Fruit fly (Drosophila melanogaster) whole organism, embryonic: Measurements from ENCODE around the gene CG6878.

ENCODE experiments used
- Abd-B ChIP-seq: fragments of 200-800 bp; sonication (Bioruptor generic); optimal IDR thresholded peaks from 2 replicates; lab custom pipeline; 2018; ENCODE audit warnings: missing biosample characterization, mild to moderate bottlenecking, missing genetic modification characterization, moderate library complexity
- BEAF-32 ChIP-seq: fragments of 200-800 bp; sonication (Bioruptor generic); optimal IDR thresholded peaks from 3 replicates; lab custom pipeline; 2017; ENCODE audit warnings: missing biosample characterization, missing genetic modification characterization, mild to moderate bottlenecking, moderate library complexity, missing genetic modification reagents
- CG10147 ChIP-seq: fragments of 200-800 bp; sonication (Bioruptor generic); optimal IDR thresholded peaks from 2 replicates; lab custom pipeline; 2019; ENCODE audit warnings: missing biosample characterization, mild to moderate bottlenecking, missing genetic modification characterization, moderate library complexity
- CG10565 ChIP-seq: fragments of 200-800 bp; sonication (Bioruptor generic); optimal IDR thresholded peaks from 3 replicates; lab custom pipeline; 2016; ENCODE audit warnings: missing biosample characterization, mild to moderate bottlenecking, missing genetic modification characterization
- CG13123 ChIP-seq: fragments of 200-800 bp; sonication (Bioruptor generic); optimal IDR thresholded peaks from 2 replicates; lab custom pipeline; 2016; ENCODE audit warnings: missing biosample characterization, missing genetic modification characterization
- CG14050 ChIP-seq: fragments of 200-800 bp; sonication (Bioruptor generic); IDR thresholded peaks from 3 replicates; pipeline ENCODE4 v1.3.6; 2022; ENCODE audit warnings: missing biosample characterization, missing genetic modification characterization
- CG1647 ChIP-seq: fragments of 200-800 bp; sonication (Bioruptor generic); optimal IDR thresholded peaks from 3 replicates; lab custom pipeline; 2016; ENCODE audit warnings: missing biosample characterization, missing genetic modification characterization
- CG16813 ChIP-seq: fragments of 200-800 bp; sonication (Bioruptor generic); IDR thresholded peaks from 3 replicates; pipeline ENCODE4 v1.3.6; 2022; ENCODE audit warnings: missing biosample characterization, missing genetic modification characterization; ENCODE audit not compliant: partially characterized antibody
- CG16863 ChIP-seq: fragments of 200-800 bp; sonication (Bioruptor generic); optimal IDR thresholded peaks from 3 replicates; lab custom pipeline; 2016; ENCODE audit warnings: missing biosample characterization, missing genetic modification characterization
- CG30020 ChIP-seq: fragments of 200-800 bp; optimal IDR thresholded peaks from 2 replicates; lab custom pipeline; 2019; ENCODE audit warnings: missing biosample characterization, mild to moderate bottlenecking, missing genetic modification characterization, moderate library complexity
- CG3281 ChIP-seq: fragments of 200-800 bp; sonication (Bioruptor generic); optimal IDR thresholded peaks from 3 replicates; lab custom pipeline; 2017; ENCODE audit warnings: missing biosample characterization, mild to moderate bottlenecking, missing genetic modification characterization
- CG6254 ChIP-seq: fragments of 200-800 bp; sonication (Bioruptor generic); optimal IDR thresholded peaks from 3 replicates; lab custom pipeline; 2017; ENCODE audit warnings: mild to moderate bottlenecking, missing biosample characterization, missing genetic modification reagents, missing genetic modification characterization
- CG9609 ChIP-seq: fragments of 200-800 bp; sonication (Bioruptor generic); optimal IDR thresholded peaks from 3 replicates; lab custom pipeline; 2016; ENCODE audit warnings: missing biosample characterization, missing genetic modification characterization
- CHES-1-like ChIP-seq: fragments of 200-800 bp; sonication (Bioruptor generic); optimal IDR thresholded peaks from 2 replicates; lab custom pipeline; 2016; ENCODE audit warnings: missing biosample characterization, missing genetic modification characterization
- Deaf1 ChIP-seq: fragments of 200-800 bp; optimal IDR thresholded peaks from 3 replicates; lab custom pipeline; 2019; ENCODE audit warnings: missing biosample characterization, mild to moderate bottlenecking, missing genetic modification characterization, moderate library complexity
- Dip3 ChIP-seq: fragments of 200-800 bp; sonication (Bioruptor generic); optimal IDR thresholded peaks from 3 replicates; lab custom pipeline; 2016; ENCODE audit warnings: missing biosample characterization, missing genetic modification characterization
- E2f1 ChIP-seq: fragments of 200-800 bp; sonication (Bioruptor generic); IDR thresholded peaks from 2 replicates; pipeline ENCODE4 v1.3.6; 2022; ENCODE audit warnings: missing biosample characterization, missing genetic modification characterization
- H15 ChIP-seq: fragments of 200-800 bp; sonication (Bioruptor generic); IDR thresholded peaks from 3 replicates; pipeline ENCODE4 v1.3.6; 2022; ENCODE audit warnings: missing biosample characterization, missing genetic modification characterization
- HHEX ChIP-seq: fragments of 200-800 bp; sonication (Bioruptor generic); optimal IDR thresholded peaks from 3 replicates; lab custom pipeline; 2017; ENCODE audit warnings: missing biosample characterization, mild to moderate bottlenecking, missing genetic modification characterization, missing genetic modification reagents
- Hey ChIP-seq: fragments of 200-800 bp; sonication (Bioruptor generic); optimal IDR thresholded peaks from 3 replicates; lab custom pipeline; 2018; ENCODE audit warnings: missing biosample characterization, mild to moderate bottlenecking, missing genetic modification characterization
- Nf-YA ChIP-seq: fragments of 200-800 bp; sonication (Bioruptor generic); IDR thresholded peaks from 2 replicates; pipeline ENCODE4 v1.3.6; 2022; ENCODE audit warnings: missing biosample characterization, missing genetic modification characterization
- Nf-YB ChIP-seq: fragments of 200-800 bp; sonication (Bioruptor generic); optimal IDR thresholded peaks from 3 replicates; lab custom pipeline; 2019; ENCODE audit warnings: missing biosample characterization, mild to moderate bottlenecking, missing genetic modification characterization, moderate library complexity
- Oaz ChIP-seq: fragments of 200-800 bp; sonication (Bioruptor generic); IDR thresholded peaks from 2 replicates; pipeline ENCODE4 v1.3.6; 2022; ENCODE audit warnings: missing biosample characterization, missing genetic modification characterization
- Opbp ChIP-seq: fragments of 200-800 bp; sonication (Bioruptor generic); IDR thresholded peaks from 3 replicates; pipeline ENCODE4 v1.3.6; 2022; ENCODE audit warnings: missing biosample characterization, missing genetic modification characterization; ENCODE audit not compliant: partially characterized antibody
- Six4 ChIP-seq: fragments of 200-800 bp; sonication (Bioruptor generic); optimal IDR thresholded peaks from 2 replicates; lab custom pipeline; 2016; ENCODE audit warnings: missing biosample characterization, missing genetic modification characterization
- Tbp ChIP-seq: fragments of >200 bp; optimal IDR thresholded peaks from 2 replicates; lab custom pipeline; 2018; ENCODE audit warnings: missing biosample characterization, missing genetic modification characterization
- Xbp1 ChIP-seq: fragments of 200-800 bp; sonication (Bioruptor generic); optimal IDR thresholded peaks from 3 replicates; lab custom pipeline; 2016; ENCODE audit warnings: missing biosample characterization, mild to moderate bottlenecking, missing genetic modification characterization
- Xrp1 ChIP-seq: fragments of 200-800 bp; sonication (Bioruptor generic); IDR thresholded peaks from 2 replicates; pipeline ENCODE4 v1.3.6; 2022; ENCODE audit warnings: missing biosample characterization, missing genetic modification characterization
- ab ChIP-seq: fragments of 200-800 bp; sonication (Bioruptor generic); optimal IDR thresholded peaks from 2 replicates; lab custom pipeline; 2016; ENCODE audit warnings: missing biosample characterization, missing genetic modification characterization
- aop ChIP-seq: fragments of 200-800 bp; sonication (Bioruptor generic); IDR thresholded peaks from 2 replicates; pipeline ENCODE4 v1.3.6; 2022; ENCODE audit warnings: missing biosample characterization, missing genetic modification characterization
- chinmo ChIP-seq: fragments of 200-800 bp; sonication (Bioruptor generic); IDR thresholded peaks from 4 replicates; pipeline ENCODE4 v1.3.6; 2022; ENCODE audit warnings: missing biosample characterization, missing genetic modification characterization; ENCODE audit not compliant: partially characterized antibody
- danr ChIP-seq: fragments of 200-800 bp; sonication (Bioruptor generic); IDR thresholded peaks from 2 replicates; pipeline ENCODE4 v1.3.6; 2022; ENCODE audit warnings: missing biosample characterization, missing genetic modification characterization
- esg ChIP-seq: fragments of 200-800 bp; sonication (Bioruptor generic); conservative IDR thresholded peaks from 2 replicates; pipeline ENCODE4 v1.3.6; 2022; ENCODE audit warnings: missing biosample characterization, missing genetic modification characterization
- fd102C ChIP-seq: fragments of 200-800 bp; sonication (Bioruptor generic); optimal IDR thresholded peaks from 2 replicates; lab custom pipeline; 2018; ENCODE audit warnings: missing biosample characterization, mild to moderate bottlenecking, missing genetic modification characterization, moderate library complexity
- grau ChIP-seq: fragments of 200-800 bp; optimal IDR thresholded peaks from 3 replicates; lab custom pipeline; 2019; ENCODE audit warnings: missing biosample characterization, mild to moderate bottlenecking, missing genetic modification characterization, moderate library complexity
- gro ChIP-seq: fragments of 200-800 bp; sonication (Bioruptor generic); optimal IDR thresholded peaks from 2 replicates; lab custom pipeline; 2016; ENCODE audit warnings: missing biosample characterization, missing genetic modification characterization
- hth ChIP-seq: fragments of >200 bp; optimal IDR thresholded peaks from 2 replicates; lab custom pipeline; 2017; ENCODE audit warnings: inconsistent platforms
- jing ChIP-seq: fragments of 200-800 bp; sonication (Bioruptor generic); optimal IDR thresholded peaks from 2 replicates; lab custom pipeline; 2018; ENCODE audit warnings: missing biosample characterization, mild to moderate bottlenecking, missing genetic modification characterization
- mirr ChIP-seq: fragments of 200-800 bp; sonication (Bioruptor generic); optimal IDR thresholded peaks from 3 replicates; lab custom pipeline; 2018; ENCODE audit warnings: missing biosample characterization, mild to moderate bottlenecking, missing genetic modification characterization
- ro ChIP-seq: fragments of 200-800 bp; sonication (Bioruptor generic); IDR thresholded peaks from 2 replicates; pipeline ENCODE4 v1.3.6; 2022; ENCODE audit warnings: missing biosample characterization, missing genetic modification characterization
- sc ChIP-seq, 3 experiments: fragments of >200 bp in 2 of 3; fragments of 200-800 bp in 1 of 3; sonication (Bioruptor generic) in 1 of 3; optimal IDR thresholded peaks; 2 replicates in 2 of 3; 3 replicates in 1 of 3; lab custom pipeline; 2017; ENCODE audit warnings: mild to moderate bottlenecking in 1 of 3, missing biosample characterization in 1 of 3, missing genetic modification characterization in 1 of 3, missing genetic modification reagents in 1 of 3
- seq ChIP-seq: fragments of 200-800 bp; sonication (Bioruptor generic); IDR thresholded peaks from 2 replicates; pipeline ENCODE4 v1.3.6; 2022; ENCODE audit warnings: missing biosample characterization, missing genetic modification characterization
- sim ChIP-seq: fragments of 200-800 bp; sonication (Bioruptor generic); IDR thresholded peaks from 2 replicates; pipeline ENCODE4 v1.3.6; 2022; ENCODE audit warnings: missing biosample characterization, missing genetic modification characterization
- sqz ChIP-seq: fragments of 200-800 bp; sonication (Bioruptor generic); optimal IDR thresholded peaks from 3 replicates; lab custom pipeline; 2018; ENCODE audit warnings: missing biosample characterization, mild to moderate bottlenecking, missing genetic modification characterization
- tin ChIP-seq: fragments of 200-800 bp; sonication (Bioruptor generic); optimal IDR thresholded peaks from 3 replicates; lab custom pipeline; 2016; ENCODE audit warnings: missing biosample characterization, missing genetic modification characterization
- tup ChIP-seq: fragments of 200-800 bp; sonication (Bioruptor generic); optimal IDR thresholded peaks from 2 replicates; lab custom pipeline; 2016; ENCODE audit warnings: missing biosample characterization, mild to moderate bottlenecking, missing genetic modification characterization, moderate library complexity
- vnd ChIP-seq: fragments of 200-800 bp; sonication (Bioruptor generic); IDR thresholded peaks from 3 replicates; pipeline ENCODE4 v1.3.6; 2022; ENCODE audit warnings: missing biosample characterization, missing genetic modification characterization; ENCODE audit not compliant: partially characterized antibody
- zfh2 ChIP-seq: fragments of 200-800 bp; sonication (Bioruptor generic); optimal IDR thresholded peaks from 2 replicates; lab custom pipeline; 2016; ENCODE audit warnings: missing biosample characterization, missing genetic modification characterization

CG6878 gene

dm6 chr3L:15136659-15137572, 24.7 kb upstream of the CG6878 start, which contains the start of gene CG12316 (continued):
- TF ChIP-seq tin (GFP tag; lab: Kevin White, UChicago) (peak; percentile 91), Xrp1 (GFP tag; lab: Robert Waterston, UW) (peak; percentile 93), Nf-YB (peak; percentile 80), tup (peak; percentile 87), CG10147 (GFP tag; lab: Kevin White, UChicago) (peak; percentile 89), Opbp (GFP tag; lab: Robert Waterston, UW) (peak; percentile 73; the same call in 2 of the 3 replicates), Oaz (GFP tag; lab: Robert Waterston, UW) (peak; percentile 63), CG9609 (GFP tag; lab: Kevin White, UChicago) (peak; percentile 93), grau (peak; percentile 91), Nf-YA (GFP tag; lab: Robert Waterston, UW) (peak; percentile 72), hth (lab: Kevin White, UChicago) (no peak), danr (peak; percentile 66; the same call in 1 of the 2 replicates), gro (GFP tag; lab: Kevin White, UChicago) (peak; percentile 92), Deaf1 (tag; lab: Kevin White, UChicago) (peak; percentile 79), CG1647 (GFP tag; lab: Kevin White, UChicago) (peak; percentile 83), mirr (GFP tag; lab: Kevin White, UChicago) (peak; percentile 80), sc (optimal IDR thresholded peaks at IDR 0.05; lab: Kevin White, UChicago) (no peak), sc (GFP tag; optimal IDR thresholded peaks at IDR 0.05; lab: Kevin White, UChicago) (peak; percentile 82), Tbp (GFP tag; lab: Kevin White, UChicago) (no peak), CG14050 (peak; percentile 79), HHEX (GFP tag; lab: Kevin White, UChicago) (peak; percentile 85), BEAF-32 (peak; percentile 78), vnd (peak; percentile 72), esg (GFP tag; lab: Robert Waterston, UW) (peak; percentile 83), CG3281 (GFP tag; lab: Kevin White, UChicago) (peak; percentile 91), Dip3 (GFP tag; lab: Kevin White, UChicago) (peak; percentile 91), fd102C (GFP tag; lab: Kevin White, UChicago) (peak; percentile 76), zfh2 (GFP tag; lab: Kevin White, UChicago) (peak; percentile 92), CHES-1-like (GFP tag; lab: Kevin White, UChicago) (peak; percentile 89), seq (peak; percentile 87), CG16863 (GFP tag; lab: Kevin White, UChicago) (peak; percentile 91), CG13123 (peak; percentile 49), CG16813 (GFP tag; lab: Robert Waterston, UW) (peak; percentile 80), H15 (GFP tag; lab: Robert Waterston, UW) (peak; percentile 77), sim (GFP tag; lab: Robert Waterston, UW) (peak; percentile 85), ab (GFP tag; lab: Kevin White, UChicago) (peak; percentile 57), Six4 (GFP tag; lab: Kevin White, UChicago) (peak; percentile 86), sqz (GFP tag; lab: Kevin White, UChicago) (peak; percentile 40), CG6254 (GFP tag; lab: Kevin White, UChicago) (peak; percentile 90), Xbp1 (GFP tag; lab: Kevin White, UChicago) (peak; percentile 88), CG10565 (GFP tag; lab: Kevin White, UChicago) (peak; percentile 78), E2f1 (GFP tag; lab: Robert Waterston, UW) (peak; percentile 77), aop (GFP tag; lab: Robert Waterston, UW) (0 out of 2 replicates have a peak, but pooled peaks have one; percentile 51), jing (GFP tag; lab: Kevin White, UChicago) (peak; percentile 77), Hey (tag; lab: Kevin White, UChicago) (peak; percentile 75), ro (GFP tag; lab: Robert Waterston, UW) (0 out of 2 replicates have a peak, but pooled peaks have one; percentile 17), chinmo (GFP tag; lab: Robert Waterston, UW) (0 out of 4 replicates have a peak, but pooled peaks have one; percentile 42), Abd-B (GFP tag; lab: Kevin White, UChicago) (peak; percentile 77), CG30020 (tag; lab: Kevin White, UChicago) (peak; percentile 77)
